Fruit fly (Drosophila melanogaster): ENCODE data around the gene CG31468.

The CG31468 gene

dm6 chr3R:23675646-23676045, 24.5 kb downstream of the CG31468 start:
- TF ChIP-seq Dif (GFP tag; optimal IDR thresholded peaks at IDR 0.05; ENCODE audit: partially characterized antibody): no peak
- no peak for TF ChIP-seq ey (GFP tag; optimal IDR thresholded peaks at IDR 0.05)
- TF ChIP-seq psq (GFP tag; optimal IDR thresholded peaks at IDR 0.05): no peak
- TF ChIP-seq brk (GFP tag; optimal IDR thresholded peaks at IDR 0.05): no peak
- TF ChIP-seq CG9705 (GFP tag; optimal IDR thresholded peaks at IDR 0.05): no peak
- no peak for TF ChIP-seq Rel (GFP tag; optimal IDR thresholded peaks at IDR 0.05)
- TF ChIP-seq Rel (tag; optimal IDR thresholded peaks at IDR 0.05): no peak
- no peak for TF ChIP-seq Jra (GFP tag; optimal IDR thresholded peaks at IDR 0.05)
- TF ChIP-seq Myc (optimal IDR thresholded peaks at IDR 0.05): no peak
- TF ChIP-seq woc (GFP tag; optimal IDR thresholded peaks at IDR 0.05): no peak
- TF ChIP-seq CrebA (GFP tag; optimal IDR thresholded peaks at IDR 0.05; ENCODE audit: borderline replicate concordance): no peak
- TF ChIP-seq fru (GFP tag; optimal IDR thresholded peaks at IDR 0.05): no peak
- no peak for TF ChIP-seq Vsx2 (GFP tag; optimal IDR thresholded peaks at IDR 0.05; ENCODE audit: partially characterized antibody)

DNA sequence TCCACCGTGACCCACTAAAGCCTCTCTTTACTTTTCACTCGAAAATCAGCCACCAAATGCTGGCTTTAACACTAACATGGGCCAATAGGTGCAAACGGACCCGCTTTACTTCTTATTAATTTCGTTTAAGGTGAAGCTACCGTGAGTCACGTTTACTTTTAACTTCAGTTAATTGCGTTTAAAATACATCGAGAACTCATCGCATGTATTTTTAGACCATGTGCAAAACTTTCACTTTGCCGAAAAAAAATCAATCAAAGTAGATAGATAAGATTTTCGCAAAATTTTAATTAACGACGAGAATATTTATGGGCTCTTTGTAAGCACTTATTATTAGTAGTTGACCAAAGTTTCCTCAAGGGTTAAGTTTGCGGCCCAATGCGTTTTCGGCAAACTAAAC, 25.8 kb downstream of the CG31468 start:
- no peak for TF ChIP-seq Vsx2 (GFP tag; optimal IDR thresholded peaks at IDR 0.05; ENCODE audit: partially characterized antibody)
- no peak for TF ChIP-seq Jra (GFP tag; optimal IDR thresholded peaks at IDR 0.05)
- no peak for TF ChIP-seq sv (GFP tag; optimal IDR thresholded peaks at IDR 0.05)

DNA sequence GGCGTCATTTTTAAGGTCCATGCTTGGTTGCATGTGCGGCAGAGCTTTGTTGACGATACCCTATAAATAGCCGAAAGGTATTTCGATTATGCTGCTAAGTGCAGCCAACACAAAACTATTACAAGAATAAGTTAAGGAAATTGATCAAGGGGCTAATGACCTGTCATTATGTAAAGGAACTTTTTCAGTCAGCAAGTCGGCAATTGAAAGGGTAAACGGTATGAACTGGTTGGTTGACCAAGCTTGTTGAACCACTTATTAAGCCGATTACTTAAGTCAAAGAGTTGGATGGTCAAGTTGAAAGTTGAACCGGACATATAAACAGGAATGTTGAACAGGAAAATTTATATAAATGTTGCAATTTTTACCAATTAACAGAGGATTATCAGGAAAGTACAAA, 27.1 kb downstream of the CG31468 start:
- TF ChIP-seq Sp1 (GFP tag; optimal IDR thresholded peaks at IDR 0.05) (no peak), OdsH (GFP tag; optimal IDR thresholded peaks at IDR 0.05) (no peak), Jra (GFP tag; optimal IDR thresholded peaks at IDR 0.05) (no peak), CG32264 (GFP tag; optimal IDR thresholded peaks at IDR 0.05) (no peak), HLH106 (tag; optimal IDR thresholded peaks at IDR 0.05) (no peak), Vsx2 (GFP tag; optimal IDR thresholded peaks at IDR 0.05; ENCODE audit: partially characterized antibody) (no peak), fru (GFP tag; optimal IDR thresholded peaks at IDR 0.05) (no peak), lola (GFP tag; optimal IDR thresholded peaks at IDR 0.05) (no peak), dmrt93B (GFP tag; optimal IDR thresholded peaks at IDR 0.05) (no peak), ey (GFP tag; optimal IDR thresholded peaks at IDR 0.05) (no peak), GATAd (GFP tag; optimal IDR thresholded peaks at IDR 0.05) (no peak), tai (GFP tag; optimal IDR thresholded peaks at IDR 0.05) (no peak), Hr78 (GFP tag; optimal IDR thresholded peaks at IDR 0.05) (no peak), brk (GFP tag; optimal IDR thresholded peaks at IDR 0.05) (no peak), usp (GFP tag; optimal IDR thresholded peaks at IDR 0.05) (no peak), psq (GFP tag; optimal IDR thresholded peaks at IDR 0.05) (no peak), N (GFP tag; optimal IDR thresholded peaks at IDR 0.05) (no peak), Rel (GFP tag; optimal IDR thresholded peaks at IDR 0.05) (no peak), Rel (tag; optimal IDR thresholded peaks at IDR 0.05) (no peak)

- peak; percentile 96 for TF ChIP-seq tai (GFP tag; optimal IDR thresholded peaks at IDR 0.05)
- peak; percentile 94 to 99 for TF ChIP-seq foxo (GFP tag; optimal IDR thresholded peaks at IDR 0.05)
- peak; percentile 61 for TF ChIP-seq Hr83 (GFP tag; optimal IDR thresholded peaks at IDR 0.05; ENCODE audit: poor library complexity, severe bottlenecking)
- TF ChIP-seq Dif (GFP tag; optimal IDR thresholded peaks at IDR 0.05; ENCODE audit: partially characterized antibody): peak; percentile 96
- TF ChIP-seq usp (GFP tag; optimal IDR thresholded peaks at IDR 0.05): no peak
- no peak for TF ChIP-seq N (GFP tag; optimal IDR thresholded peaks at IDR 0.05)
- TF ChIP-seq fru (GFP tag; optimal IDR thresholded peaks at IDR 0.05): peak; percentile 99
- TF ChIP-seq OdsH (GFP tag; optimal IDR thresholded peaks at IDR 0.05): peak; percentile 99
- TF ChIP-seq CG9705 (GFP tag; optimal IDR thresholded peaks at IDR 0.05): peak; percentile 98
- peak; percentile 100 for TF ChIP-seq sv (GFP tag; optimal IDR thresholded peaks at IDR 0.05)
- peak; percentile 99 for TF ChIP-seq h (GFP tag; optimal IDR thresholded peaks at IDR 0.05)
- peak; percentile 68 for TF ChIP-seq Vsx2 (GFP tag; optimal IDR thresholded peaks at IDR 0.05; ENCODE audit: partially characterized antibody)
- TF ChIP-seq Myc (optimal IDR thresholded peaks at IDR 0.05): no peak
- TF ChIP-seq dmrt93B (GFP tag; optimal IDR thresholded peaks at IDR 0.05): peak; percentile 100
- peak; percentile 94 for TF ChIP-seq Rel (GFP tag; optimal IDR thresholded peaks at IDR 0.05)
- peak; percentile 84 for TF ChIP-seq Rel (tag; optimal IDR thresholded peaks at IDR 0.05)
- peak; percentile 99 for TF ChIP-seq Sp1 (GFP tag; optimal IDR thresholded peaks at IDR 0.05)
- peak; percentile 97 for TF ChIP-seq Jra (GFP tag; optimal IDR thresholded peaks at IDR 0.05)
- TF ChIP-seq dsf (GFP tag; optimal IDR thresholded peaks at IDR 0.05; ENCODE audit: borderline replicate concordance): peak; percentile 89
- peak; percentile 83 for TF ChIP-seq GATAd (GFP tag; optimal IDR thresholded peaks at IDR 0.05)
- TF ChIP-seq brk (GFP tag; optimal IDR thresholded peaks at IDR 0.05): peak; percentile 96
- TF ChIP-seq woc (GFP tag; optimal IDR thresholded peaks at IDR 0.05): peak; percentile 98
- TF ChIP-seq rgr (GFP tag; optimal IDR thresholded peaks at IDR 0.05): peak; percentile 99
- TF ChIP-seq CG32264 (GFP tag; optimal IDR thresholded peaks at IDR 0.05): peak; percentile 98
- TF ChIP-seq sage (GFP tag; optimal IDR thresholded peaks at IDR 0.05): peak; percentile 97
- peak; percentile 99 for TF ChIP-seq ey (GFP tag; optimal IDR thresholded peaks at IDR 0.05)
- TF ChIP-seq Mio (GFP tag; optimal IDR thresholded peaks at IDR 0.05): peak; percentile 91
- peak; percentile 98 for TF ChIP-seq Dfd (GFP tag; optimal IDR thresholded peaks at IDR 0.05)
- TF ChIP-seq HLH106 (tag; optimal IDR thresholded peaks at IDR 0.05): peak; percentile 99
- peak; percentile 99 for TF ChIP-seq br (GFP tag; optimal IDR thresholded peaks at IDR 0.05)
- no peak for TF ChIP-seq Abd-B (GFP tag; optimal IDR thresholded peaks at IDR 0.05)
- TF ChIP-seq jim (GFP tag; optimal IDR thresholded peaks at IDR 0.05): no peak
- TF ChIP-seq psq (GFP tag; optimal IDR thresholded peaks at IDR 0.05): peak; percentile 98
- peak; percentile 92 for TF ChIP-seq CrebA (GFP tag; optimal IDR thresholded peaks at IDR 0.05; ENCODE audit: borderline replicate concordance)
- TF ChIP-seq Hnf4 (GFP tag; optimal IDR thresholded peaks at IDR 0.05): peak; percentile 98
- TF ChIP-seq lola (GFP tag; optimal IDR thresholded peaks at IDR 0.05): no peak
- TF ChIP-seq pan (optimal IDR thresholded peaks at IDR 0.05): no peak
- no peak for TF ChIP-seq Hr78 (GFP tag; optimal IDR thresholded peaks at IDR 0.05)
Measured at dm6 chr3R:23669401-23670216, 30.5 kb downstream of the CG31468 start, which contains the start of gene CG31145. TSS of gene CG31145 (minus strand) at chr3R:23669659.
